Worm (Caenorhabditis elegans): ENCODE results near the gene ipla-5.

DNA sequence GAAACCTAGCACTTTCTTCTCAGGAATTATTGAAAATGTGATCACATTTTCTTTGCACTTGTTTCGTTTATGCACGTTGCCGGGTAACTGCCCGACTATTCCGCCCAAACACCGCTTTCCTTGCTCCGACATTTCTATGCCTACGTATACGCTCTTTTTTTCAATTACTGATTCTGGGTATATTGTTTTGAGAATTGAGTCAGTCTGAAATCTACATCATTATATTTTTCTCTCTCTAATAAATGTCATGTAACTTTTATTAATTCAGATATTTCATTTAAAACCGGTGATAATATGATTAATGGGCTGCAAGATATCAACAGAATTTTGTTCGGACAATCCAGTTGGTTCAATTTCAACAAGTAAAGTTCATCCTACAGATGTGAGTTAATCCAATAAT, 17.6 kb upstream of the ipla-5 start, which contains the start of gene ttll-11:
- TF ChIP-seq ztf-11 (tag; optimal IDR thresholded peaks at IDR 0.05) (no peak), unc-62 (GFP tag; optimal IDR thresholded peaks at IDR 0.05) (no peak), elt-3 (tag; optimal IDR thresholded peaks at IDR 0.05) (no peak), ceh-43 (GFP tag; optimal IDR thresholded peaks at IDR 0.05) (no peak), snpc-4 (tag; optimal IDR thresholded peaks at IDR 0.05) (no peak), mls-2 (tag; optimal IDR thresholded peaks at IDR 0.05) (no peak), nhr-12 (tag; optimal IDR thresholded peaks at IDR 0.05) (no peak), mep-1 (tag; optimal IDR thresholded peaks at IDR 0.05) (no peak)
